Fruit fly (Drosophila melanogaster): ENCODE measurements around the gene CIAPIN1.

CIAPIN1 gene

dm6 chr2L:14994834-14995506 lies 43.7 kb downstream of the CIAPIN1 start:
- TF ChIP-seq noc (tag; optimal IDR thresholded peaks at IDR 0.05), result no peak

dm6 chr2L:14992889-14993288 lies 45.8 kb downstream of the CIAPIN1 start:
- peak; percentile 16 for TF ChIP-seq noc (tag; optimal IDR thresholded peaks at IDR 0.05)

All from whole organism, larva.